Worm (Caenorhabditis elegans) whole organism, L1 larva: Measurements from ENCODE around the gene Y57G11C.51.
"Not testable (repeated sequence)": the region's sequence is repeated elsewhere in the genome, so short reads cannot be mapped to it uniquely, and the experiment has no call there.

Source experiments
- C04F5.9 ChIP-seq: sonication (generic microtip); optimal IDR thresholded peaks from 2 replicates; lab custom pipeline; 2016; ENCODE audit warnings: missing genetic modification characterization, missing compliant biosample characterization
- alr-1 ChIP-seq: fragments of 200-800 bp; sonication (Bioruptor generic); optimal IDR thresholded peaks from 2 replicates; lab custom pipeline; 2018; ENCODE audit warnings: borderline replicate concordance, mild to moderate bottlenecking, missing genetic modification characterization, missing compliant biosample characterization
- elt-2 ChIP-seq: sonication (generic microtip); optimal IDR thresholded peaks from 2 replicates; lab custom pipeline; 2016; ENCODE audit warnings: missing genetic modification characterization, mild to moderate bottlenecking, inconsistent platforms, missing compliant biosample characterization, missing genetic modification reagents
- grh-1 ChIP-seq: fragments of 200-800 bp; sonication (Bioruptor generic); IDR thresholded peaks from 2 replicates; pipeline ENCODE4 v1.3.6; 2022; ENCODE audit warnings: missing genetic modification reagents, missing genetic modification characterization, missing compliant biosample characterization
- lin-13 ChIP-seq: fragments of 150-350 bp; optimal IDR thresholded peaks from 2 replicates; lab custom pipeline; 2014; ENCODE audit warnings: missing biosample characterization, missing genetic modification reagents, missing genetic modification characterization
- lin-35 ChIP-seq, 2 experiments: fragments of 150-350 bp; optimal IDR thresholded peaks; 2 replicates each; lab custom pipeline; 2014; ENCODE audit warnings: missing biosample characterization in 2 of 2, missing genetic modification characterization in 2 of 2, missing genetic modification reagents in 2 of 2
- nhr-20 ChIP-seq: sonication (generic microtip); optimal IDR thresholded peaks from 2 replicates; lab custom pipeline; 2016; ENCODE audit warnings: mild to moderate bottlenecking, missing genetic modification characterization, missing compliant biosample characterization
- nhr-28 ChIP-seq: fragments of 150-350 bp; optimal IDR thresholded peaks from 2 replicates; lab custom pipeline; 2014; ENCODE audit warnings: missing biosample characterization, missing genetic modification characterization
- nhr-47 ChIP-seq: sonication (generic microtip); optimal IDR thresholded peaks from 2 replicates; lab custom pipeline; 2016; ENCODE audit warnings: mild to moderate bottlenecking, missing genetic modification characterization, moderate library complexity, missing compliant biosample characterization
- nhr-77 ChIP-seq: fragments of 150-350 bp; optimal IDR thresholded peaks from 2 replicates; lab custom pipeline; 2014; ENCODE audit warnings: missing biosample characterization, missing genetic modification characterization
- skn-1 ChIP-seq: fragments of 150-350 bp; optimal IDR thresholded peaks from 2 replicates; lab custom pipeline; 2014; ENCODE audit warnings: missing biosample characterization, missing genetic modification characterization
- sox-4 ChIP-seq: sonication (generic microtip); optimal IDR thresholded peaks from 2 replicates; lab custom pipeline; 2016; ENCODE audit warnings: missing genetic modification characterization, missing compliant biosample characterization
- unc-62 ChIP-seq: fragments of 150-350 bp; optimal IDR thresholded peaks from 2 replicates; lab custom pipeline; 2014; ENCODE audit warnings: missing biosample characterization, missing genetic modification reagents, missing genetic modification characterization

DNA sequence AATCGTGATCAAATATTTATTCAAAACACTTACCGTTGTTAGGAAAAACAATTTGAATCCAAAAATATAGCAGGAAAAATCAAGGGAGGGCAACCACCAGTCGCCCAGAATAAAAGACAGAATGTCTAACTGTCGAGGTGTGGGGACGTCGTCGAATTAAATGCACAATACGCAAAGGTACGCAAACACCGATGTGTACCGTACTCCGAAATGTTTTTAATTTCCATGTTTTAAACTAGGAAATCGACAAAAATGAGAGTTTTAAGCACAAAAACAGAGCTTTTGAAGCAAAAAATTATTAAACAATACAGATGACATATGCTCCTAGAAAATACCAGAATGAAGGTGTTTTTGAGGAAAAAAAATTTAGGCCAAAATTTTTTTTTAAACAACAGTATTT is at the start of gene Y57G11C.51:
- not testable (repeated sequence) for TF ChIP-seq skn-1 (tag; lab: Kevin White, UChicago); nhr-20; elt-2 (tag; lab: Kevin White, UChicago); nhr-47; unc-62 (GFP tag; lab: Kevin White, UChicago); lin-35 (GFP tag; optimal IDR thresholded peaks at IDR 0.05; lab: Kevin White, UChicago); nhr-77 (tag; lab: Kevin White, UChicago); nhr-28 (tag; lab: Kevin White, UChicago); sox-4; grh-1 (GFP tag; lab: Robert Waterston, UW); C04F5.9 (tag; lab: Kevin White, UChicago); alr-1 (tag; lab: Kevin White, UChicago); lin-13 (GFP tag; lab: Kevin White, UChicago)
